Worm (Caenorhabditis elegans): ENCODE measurements around the gene F36A4.1.

Gene F36A4.1

DNA sequence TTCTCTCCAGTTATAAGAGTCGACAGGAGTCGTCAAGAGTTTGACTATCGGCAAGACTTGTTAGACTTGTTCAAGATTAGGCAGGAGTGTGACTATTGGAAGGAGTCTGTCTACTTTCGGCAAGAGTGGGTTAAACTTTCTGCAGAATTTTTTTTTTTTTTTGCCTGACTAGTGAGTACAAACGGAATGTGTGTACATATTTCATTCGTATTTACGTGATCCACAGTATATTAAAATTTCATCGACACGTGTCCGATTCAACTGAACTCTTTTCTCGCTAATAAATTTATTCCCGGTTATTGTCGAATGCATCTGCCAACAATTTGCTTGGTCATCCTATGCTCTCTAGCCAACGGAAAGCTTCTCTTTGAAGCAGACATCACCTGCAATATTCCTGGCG, at the start of gene F36A4.1:
TSS of gene F36A4.1 (plus strand) at position 301 of the 400 bp plus-strand sequence.
- TF ChIP-seq ref-2 (tag; optimal IDR thresholded peaks at IDR 0.05) (no peak), ceh-45 (GFP tag; IDR thresholded peaks at IDR 0.05) (no peak), pha-4 (tag; optimal IDR thresholded peaks at IDR 0.05) (no peak), che-1 (tag; optimal IDR thresholded peaks at IDR 0.05) (no peak), ceh-9 (tag; optimal IDR thresholded peaks at IDR 0.05) (no peak), ceh-2 (tag; optimal IDR thresholded peaks at IDR 0.05) (no peak)

DNA sequence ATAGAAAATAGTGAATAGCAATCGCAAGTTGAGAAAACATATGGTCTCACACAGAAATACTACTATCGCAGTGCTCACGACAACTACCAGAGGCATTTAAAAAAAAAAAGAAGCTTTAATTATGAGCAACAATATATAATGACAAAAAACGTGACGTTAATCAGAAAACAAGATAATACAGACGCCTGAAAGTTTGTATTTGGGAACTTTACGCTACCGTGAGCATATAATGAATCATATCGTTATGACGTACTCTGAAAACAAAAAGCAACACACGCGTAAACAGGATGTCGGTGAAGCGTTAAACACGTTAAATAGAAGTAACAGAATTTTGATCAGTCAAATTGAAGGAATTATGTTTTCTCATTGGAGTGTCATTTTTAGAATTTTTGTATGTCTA, 46.4 kb upstream of the F36A4.1 start, which contains the start of gene srbc-71:
TSS of gene srbc-71 (minus strand) at position 101 of the 400 bp plus-strand sequence.
- TF ChIP-seq ceh-30 (tag; optimal IDR thresholded peaks at IDR 0.05) = no peak
- TF ChIP-seq che-1 (tag; optimal IDR thresholded peaks at IDR 0.05) = no peak
- TF ChIP-seq T23F11.4 (GFP tag; optimal IDR thresholded peaks at IDR 0.05) = no peak
- TF ChIP-seq ets-4 (tag; optimal IDR thresholded peaks at IDR 0.05) = no peak
- no peak for TF ChIP-seq elt-4 (tag; optimal IDR thresholded peaks at IDR 0.05)
- no peak for TF ChIP-seq sdc-2 (tag; optimal IDR thresholded peaks at IDR 0.05)
- TF ChIP-seq ceh-45 (GFP tag; IDR thresholded peaks at IDR 0.05) = no peak
- TF ChIP-seq pax-1 (tag; optimal IDR thresholded peaks at IDR 0.05) = no peak
- TF ChIP-seq hlh-30 (tag; optimal IDR thresholded peaks at IDR 0.05; ENCODE audit: insufficient read depth) = no peak

DNA sequence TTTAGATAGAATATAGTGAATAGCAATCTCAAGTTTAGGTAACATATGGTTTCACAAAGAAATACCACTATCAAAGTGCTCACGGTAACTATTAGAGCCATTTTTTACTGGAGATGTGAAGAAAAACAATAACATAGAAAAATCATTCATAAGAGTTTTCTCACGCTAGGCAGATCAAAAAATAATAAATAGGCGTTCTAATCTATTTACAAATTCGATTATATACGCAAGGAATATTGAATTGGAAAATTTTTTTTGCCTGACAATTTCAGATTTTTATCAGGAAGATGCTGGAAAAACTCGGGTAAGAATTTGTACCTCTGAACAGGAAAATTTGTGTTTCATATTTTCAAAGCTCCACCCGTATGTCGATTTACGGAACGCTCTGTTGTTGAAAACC, 44.4 kb upstream of the F36A4.1 start, which contains the start of gene srbc-70:
TSS of gene srbc-70 (minus strand) at position 101 of the 400 bp plus-strand sequence.
- TF ChIP-seq nhr-11 (tag; optimal IDR thresholded peaks at IDR 0.05) (no peak), tbx-2 (tag; optimal IDR thresholded peaks at IDR 0.05) (no peak), ceh-6 (GFP tag; optimal IDR thresholded peaks at IDR 0.05) (no peak), Y22D7AL.16 (tag; optimal IDR thresholded peaks at IDR 0.05) (no peak), ceh-45 (GFP tag; IDR thresholded peaks at IDR 0.05) (no peak), ets-4 (tag; optimal IDR thresholded peaks at IDR 0.05) (no peak), ztf-16 (tag; optimal IDR thresholded peaks at IDR 0.05) (no peak), pat-9 (tag; optimal IDR thresholded peaks at IDR 0.05) (no peak), unc-42 (tag; optimal IDR thresholded peaks at IDR 0.05) (no peak), T23F11.4 (GFP tag; optimal IDR thresholded peaks at IDR 0.05) (no peak), ceh-24 (tag; optimal IDR thresholded peaks at IDR 0.05) (no peak), elt-2 (tag; optimal IDR thresholded peaks at IDR 0.05) (no peak)

DNA sequence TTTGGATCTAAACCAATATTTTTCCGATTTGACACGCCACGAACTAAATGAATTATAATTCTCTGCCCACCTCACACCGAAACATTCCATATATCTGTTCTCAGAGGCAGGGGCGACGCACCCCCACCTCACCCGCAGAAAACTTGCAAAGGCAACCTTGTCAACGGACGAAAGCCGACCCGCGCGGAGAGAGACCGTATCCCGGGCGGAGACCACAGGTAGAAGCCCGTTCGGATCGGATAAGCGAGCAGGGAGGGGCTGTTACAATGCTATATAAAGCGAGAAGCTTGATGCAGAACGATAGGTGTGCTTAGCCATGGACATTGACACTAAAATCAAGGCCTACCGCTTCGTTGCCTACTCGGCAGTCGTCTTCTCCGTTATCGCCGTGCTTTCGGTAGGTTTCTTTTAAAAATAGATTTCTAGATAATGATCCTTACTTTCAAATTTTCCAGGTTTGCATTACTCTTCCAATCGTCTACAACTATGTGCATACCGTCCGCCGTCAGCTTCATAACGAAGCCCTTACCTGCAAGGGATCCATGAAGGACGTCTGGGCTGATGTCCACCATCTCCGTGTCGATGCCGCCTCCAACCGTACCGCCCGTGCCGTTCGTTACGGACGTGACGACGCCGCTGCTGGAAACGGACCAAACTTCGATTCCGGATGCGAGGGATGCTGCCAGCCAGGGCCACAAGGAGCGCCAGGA, 36.8 kb upstream of the F36A4.1 start, which contains the start of the genes zipt-2.2 and dpy-13:
TSS of gene zipt-2.2 (minus strand) at position 51 of the 710 bp plus-strand sequence.
TSS of gene dpy-13 (plus strand) at position 300 of the 710 bp plus-strand sequence.
- no peak for TF ChIP-seq F13H6.1 (tag; optimal IDR thresholded peaks at IDR 0.05)
- TF ChIP-seq madf-2 (tag; optimal IDR thresholded peaks at IDR 0.05) = no peak
- TF ChIP-seq unc-86 (tag; optimal IDR thresholded peaks at IDR 0.05) = no peak
- TF ChIP-seq pax-1 (tag; optimal IDR thresholded peaks at IDR 0.05) = no peak
- TF ChIP-seq hlh-6 (tag; optimal IDR thresholded peaks at IDR 0.05) = no peak
- no peak for TF ChIP-seq T23F11.4 (GFP tag; optimal IDR thresholded peaks at IDR 0.05)
- TF ChIP-seq lin-11 (tag; optimal IDR thresholded peaks at IDR 0.05) = no peak
- no peak for TF ChIP-seq hlh-30 (tag; optimal IDR thresholded peaks at IDR 0.05; ENCODE audit: insufficient read depth)
- TF ChIP-seq ets-4 (tag; optimal IDR thresholded peaks at IDR 0.05) = no peak
- no peak for TF ChIP-seq zip-5 (tag; optimal IDR thresholded peaks at IDR 0.05)

DNA sequence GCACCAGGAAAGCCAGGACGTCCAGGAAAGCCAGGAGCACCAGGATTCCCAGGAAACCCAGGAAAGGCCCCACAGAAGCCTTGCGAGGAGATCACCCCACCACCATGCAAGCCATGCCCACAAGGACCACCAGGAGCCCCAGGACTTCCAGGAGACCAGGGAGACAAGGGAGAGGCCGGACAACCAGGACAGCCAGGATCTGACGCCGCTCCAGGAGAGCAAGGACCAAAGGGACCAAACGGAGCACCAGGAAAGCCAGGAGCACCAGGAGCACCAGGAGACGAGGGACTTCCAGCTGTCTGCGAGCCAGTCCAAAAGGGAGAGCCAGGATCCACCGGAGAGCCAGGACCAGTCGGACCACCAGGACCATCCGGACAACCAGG, 36.3 kb upstream of the F36A4.1 start:
- peak; percentile 25 for TF ChIP-seq mec-3 (tag; optimal IDR thresholded peaks at IDR 0.05; ENCODE audit: borderline replicate concordance)
- peak; percentile 1 for TF ChIP-seq C08G9.2 (tag; optimal IDR thresholded peaks at IDR 0.05)
- TF ChIP-seq gmeb-2 (tag; optimal IDR thresholded peaks at IDR 0.05) = no peak
- TF ChIP-seq npax-4 (tag; optimal IDR thresholded peaks at IDR 0.05) = no peak
